Worm (Caenorhabditis elegans) whole organism, young adult: ENCODE data around the gene slc-46A.
"Not testable (repeated sequence)": the region's sequence is repeated elsewhere in the genome, so short reads cannot be mapped to it uniquely, and the experiment has no call there.

Source experiments
- B0261.1 ChIP-seq: sonication (generic microtip); optimal IDR thresholded peaks from 2 replicates; lab custom pipeline; 2016; ENCODE audit warnings: mild to moderate bottlenecking, missing genetic modification characterization, moderate library complexity, missing compliant biosample characterization
- D2030.7 ChIP-seq: fragments of 200-800 bp; sonication (Bioruptor generic); IDR thresholded peaks from 2 replicates; pipeline ENCODE4 v1.3.6; 2022; ENCODE audit warnings: missing genetic modification reagents, missing genetic modification characterization, missing compliant biosample characterization
- F23B12.7 ChIP-seq: sonication (generic microtip); optimal IDR thresholded peaks from 2 replicates; lab custom pipeline; 2017; ENCODE audit warnings: missing genetic modification characterization, mild to moderate bottlenecking, missing compliant biosample characterization, antibody characterized with exemption, moderate library complexity; ENCODE audit not compliant: insufficient read depth
- F52B5.7 ChIP-seq: sonication (generic microtip); optimal IDR thresholded peaks from 2 replicates; lab custom pipeline; 2016; ENCODE audit warnings: mild to moderate bottlenecking, missing genetic modification characterization, missing compliant biosample characterization
- T26A5.8 ChIP-seq: sonication (generic microtip); optimal IDR thresholded peaks from 2 replicates; lab custom pipeline; 2016; ENCODE audit warnings: missing genetic modification characterization, missing compliant biosample characterization
- Y95B8A.8 ChIP-seq: fragments of 200-800 bp; sonication (Bioruptor generic); IDR thresholded peaks from 2 replicates; pipeline ENCODE4 v1.3.6; 2022; ENCODE audit warnings: missing genetic modification reagents, missing genetic modification characterization, missing compliant biosample characterization
- ama-1 ChIP-seq, 3 experiments: fragments of 150-350 bp in 1 of 3; sonication (generic microtip) in 2 of 3; optimal IDR thresholded peaks; 2 replicates each; lab custom pipeline; 2014 to 2018; ENCODE audit warnings: missing biosample characterization in 2 of 3, missing genetic modification characterization in 2 of 3, missing genetic modification reagents in 2 of 3
- atf-7 ChIP-seq: sonication (generic microtip); optimal IDR thresholded peaks from 2 replicates; lab custom pipeline; 2017; ENCODE audit warnings: mild to moderate bottlenecking, missing genetic modification characterization, missing compliant biosample characterization
- attf-6 ChIP-seq: fragments of 200-800 bp; sonication (Bioruptor generic); IDR thresholded peaks from 2 replicates; pipeline ENCODE4 v1.3.6; 2022; ENCODE audit warnings: missing genetic modification reagents, missing genetic modification characterization, missing compliant biosample characterization
- cebp-2 ChIP-seq: fragments of 200-800 bp; sonication (Bioruptor generic); IDR thresholded peaks from 2 replicates; pipeline ENCODE4 v1.3.6; 2022; ENCODE audit warnings: missing genetic modification characterization, missing compliant biosample characterization
- die-1 ChIP-seq: sonication (generic microtip); optimal IDR thresholded peaks from 2 replicates; lab custom pipeline; 2016; ENCODE audit warnings: missing genotype, mild to moderate bottlenecking, missing genetic modification characterization, missing compliant biosample characterization
- dpl-1 ChIP-seq: fragments of 150-350 bp; optimal IDR thresholded peaks from 2 replicates; lab custom pipeline; 2014; ENCODE audit warnings: missing biosample characterization, missing genetic modification reagents, missing genetic modification characterization
- efl-1 ChIP-seq: fragments of 150-350 bp; optimal IDR thresholded peaks from 2 replicates; lab custom pipeline; 2014; ENCODE audit warnings: missing biosample characterization, missing genetic modification reagents, missing genetic modification characterization
- egrh-3 ChIP-seq: fragments of 200-800 bp; sonication (Bioruptor generic); IDR thresholded peaks from 2 replicates; pipeline ENCODE4 v1.3.6; 2022; ENCODE audit warnings: missing genetic modification reagents, missing genetic modification characterization, missing compliant biosample characterization
- him-1 ChIP-seq: sonication (generic microtip); optimal IDR thresholded peaks from 2 replicates; lab custom pipeline; 2016; ENCODE audit warnings: missing genotype, missing genetic modification reagents, missing genetic modification characterization, missing compliant biosample characterization
- hrde-1 ChIP-seq: sonication (generic microtip); optimal IDR thresholded peaks from 2 replicates; lab custom pipeline; 2016; ENCODE audit warnings: missing genetic modification characterization, mild to moderate bottlenecking, missing compliant biosample characterization, moderate library complexity, missing genotype, missing genetic modification reagents, borderline replicate concordance
- lin-26 ChIP-seq: fragments of 200-800 bp; sonication (Bioruptor generic); IDR thresholded peaks from 2 replicates; pipeline ENCODE4 v1.3.6; 2022; ENCODE audit warnings: missing genetic modification reagents, missing genetic modification characterization, missing compliant biosample characterization
- lin-54 ChIP-seq: fragments of 200-800 bp; sonication (Bioruptor generic); optimal IDR thresholded peaks from 2 replicates; lab custom pipeline; 2018; ENCODE audit warnings: mild to moderate bottlenecking, missing genetic modification characterization, missing compliant biosample characterization
- lsl-1 ChIP-seq: fragments of 200-800 bp; sonication (Bioruptor generic); optimal IDR thresholded peaks from 2 replicates; lab custom pipeline; 2018; ENCODE audit warnings: mild to moderate bottlenecking, missing genetic modification characterization, moderate library complexity, missing compliant biosample characterization
- madf-6 ChIP-seq: fragments of 200-800 bp; sonication (Bioruptor generic); IDR thresholded peaks from 2 replicates; pipeline ENCODE4 v1.3.6; 2022; ENCODE audit warnings: missing genetic modification reagents, missing genetic modification characterization, missing compliant biosample characterization
- mcd-1 ChIP-seq: fragments of 200-800 bp; sonication (Bioruptor generic); IDR thresholded peaks from 2 replicates; pipeline ENCODE4 v1.3.6; 2022; ENCODE audit warnings: missing genetic modification reagents, missing genetic modification characterization, missing compliant biosample characterization
- mes-4 ChIP-seq: sonication (generic microtip); optimal IDR thresholded peaks from 2 replicates; lab custom pipeline; 2016; ENCODE audit warnings: missing genotype, missing genetic modification characterization, missing compliant biosample characterization
- nfyb-1 ChIP-seq: fragments of 200-800 bp; sonication (Bioruptor generic); IDR thresholded peaks from 2 replicates; pipeline ENCODE4 v1.3.6; 2022; ENCODE audit warnings: missing genetic modification reagents, missing genetic modification characterization, missing compliant biosample characterization
- nhr-80 ChIP-seq: sonication (generic microtip); optimal IDR thresholded peaks from 2 replicates; lab custom pipeline; 2016; ENCODE audit warnings: missing genetic modification characterization, missing compliant biosample characterization
- nhr-90 ChIP-seq: sonication (generic microtip); optimal IDR thresholded peaks from 2 replicates; lab custom pipeline; 2016; ENCODE audit warnings: missing genotype, mild to moderate bottlenecking, missing genetic modification characterization, missing compliant biosample characterization
- pbrm-1 ChIP-seq: fragments of 200-800 bp; sonication (Bioruptor generic); IDR thresholded peaks from 2 replicates; pipeline ENCODE4 v1.3.6; 2022; ENCODE audit warnings: missing genetic modification reagents, missing genetic modification characterization, missing compliant biosample characterization
- rpc-1 ChIP-seq, 2 experiments: fragments of 150-350 bp in 1 of 2; sonication (generic microtip) in 1 of 2; optimal IDR thresholded peaks; 2 replicates each; lab custom pipeline; 2014 to 2018; ENCODE audit warnings: missing biosample characterization in 1 of 2, missing genetic modification characterization in 1 of 2, missing genetic modification reagents in 1 of 2, missing genotype in 1 of 2
- snpc-1.1 ChIP-seq: sonication (generic microtip); optimal IDR thresholded peaks from 2 replicates; lab custom pipeline; 2017; ENCODE audit warnings: missing genetic modification characterization, mild to moderate bottlenecking, missing compliant biosample characterization, antibody characterized with exemption, moderate library complexity, missing genotype, missing genetic modification reagents; ENCODE audit not compliant: insufficient read depth
- snpc-1.3 ChIP-seq: sonication (generic microtip); optimal IDR thresholded peaks from 2 replicates; lab custom pipeline; 2017; ENCODE audit warnings: missing genetic modification characterization, mild to moderate bottlenecking, missing compliant biosample characterization, antibody characterized with exemption, moderate library complexity, missing genotype, missing genetic modification reagents; ENCODE audit not compliant: insufficient read depth
- snpc-3.4 ChIP-seq: sonication (generic microtip); optimal IDR thresholded peaks from 2 replicates; lab custom pipeline; 2017; ENCODE audit warnings: missing genetic modification characterization, mild to moderate bottlenecking, missing compliant biosample characterization, antibody characterized with exemption, moderate library complexity, missing genotype, missing genetic modification reagents
- snpc-4 ChIP-seq, 5 experiments: fragments of 150-350 bp in 1 of 5; sonication (generic microtip) in 4 of 5; optimal IDR thresholded peaks; 2 replicates each; lab custom pipeline; 2014 to 2018; ENCODE audit warnings: missing genetic modification characterization in 5 of 5, missing biosample characterization in 3 of 5, antibody characterized with exemption in 2 of 5, mild to moderate bottlenecking in 2 of 5, missing compliant biosample characterization in 2 of 5, missing genotype in 2 of 5, moderate library complexity in 2 of 5, missing genetic modification reagents in 1 of 5
- sptf-2 ChIP-seq: fragments of 200-800 bp; sonication (Bioruptor generic); optimal IDR thresholded peaks from 2 replicates; lab custom pipeline; 2018; ENCODE audit warnings: mild to moderate bottlenecking, missing genetic modification characterization, missing compliant biosample characterization
- tbp1 ChIP-seq: fragments of 200-800 bp; sonication (Bioruptor generic); optimal IDR thresholded peaks from 2 replicates; lab custom pipeline; 2018; ENCODE audit warnings: mild to moderate bottlenecking, missing genetic modification characterization, missing compliant biosample characterization
- ztf-18 ChIP-seq: sonication (generic microtip); optimal IDR thresholded peaks from 2 replicates; lab custom pipeline; 2016; ENCODE audit warnings: missing genotype, mild to moderate bottlenecking, missing genetic modification characterization, missing compliant biosample characterization
- ztf-26 ChIP-seq: sonication (generic microtip); optimal IDR thresholded peaks from 2 replicates; lab custom pipeline; 2017; ENCODE audit warnings: missing genetic modification characterization, missing compliant biosample characterization

Gene slc-46A

ce11 chrIV:5344168-5344567 is 25.1 kb downstream of the slc-46A start:
- TF ChIP-seq D2030.7 (peak; percentile 45; the same call in 1 of the 2 replicates), him-1 (tag; lab: Kevin White, UChicago) (peak; percentile 42), ztf-18 (peak; percentile 30), F52B5.7 (tag; lab: Kevin White, UChicago) (no peak), nfyb-1 (GFP tag; lab: Robert Waterston, UW) (0 out of 2 replicates have a peak, but pooled peaks have one; percentile 36), nhr-90 (tag; lab: Kevin White, UChicago) (peak; percentile 4), tbp1 (GFP tag; lab: Kevin White, UChicago) (peak; percentile 87), sptf-2 (GFP tag; lab: Kevin White, UChicago) (no peak), lin-54 (GFP tag; lab: Kevin White, UChicago) (peak; percentile 41), mes-4 (tag; lab: Kevin White, UChicago) (no peak), T26A5.8 (tag; lab: Kevin White, UChicago) (no peak), die-1 (tag; lab: Kevin White, UChicago) (peak; percentile 47), egrh-3 (GFP tag; lab: Robert Waterston, UW) (no peak), atf-7 (tag; lab: Kevin White, UChicago) (peak; percentile 0), snpc-4 (GFP tag; optimal IDR thresholded peaks at IDR 0.05; lab: Kevin White, UChicago) (peak; percentile 83), snpc-4 (tag; optimal IDR thresholded peaks at IDR 0.05; lab: Kevin White, UChicago) (peak; percentile 71 to 93 (median 90)), pbrm-1 (GFP tag; lab: Robert Waterston, UW) (0 out of 2 replicates have a peak, but pooled peaks have one; percentile 53), Y95B8A.8 (GFP tag; lab: Robert Waterston, UW) (0 out of 2 replicates have a peak, but pooled peaks have one; percentile 24), rpc-1 (optimal IDR thresholded peaks at IDR 0.05; lab: Kevin White, UChicago) (peak; percentile 55), rpc-1 (tag; optimal IDR thresholded peaks at IDR 0.05; lab: Kevin White, UChicago) (peak; percentile 79), attf-6 (GFP tag; lab: Robert Waterston, UW) (peak; percentile 46; the same call in 1 of the 2 replicates), snpc-1.3 (tag; lab: Kevin White, UChicago) (peak; percentile 36), nhr-80 (tag; lab: Kevin White, UChicago) (peak; percentile 21), B0261.1 (tag; lab: Kevin White, UChicago) (peak; percentile 68), F23B12.7 (peak; percentile 45), snpc-1.1 (tag; lab: Kevin White, UChicago) (peak; percentile 87)

- peak; percentile 75 for TF ChIP-seq tbp1 (GFP tag; lab: Kevin White, UChicago)
- TF ChIP-seq rpc-1 (optimal IDR thresholded peaks at IDR 0.05; lab: Kevin White, UChicago); snpc-4 (GFP tag; optimal IDR thresholded peaks at IDR 0.05; lab: Kevin White, UChicago): not testable (repeated sequence)
- peak; percentile 42 for TF ChIP-seq rpc-1 (tag; optimal IDR thresholded peaks at IDR 0.05; lab: Kevin White, UChicago)
- TF ChIP-seq nhr-80 (tag; lab: Kevin White, UChicago), result peak; percentile 72
- peak in 1 of 4 experiments; percentile 35 for TF ChIP-seq snpc-4 (tag; optimal IDR thresholded peaks at IDR 0.05; lab: Kevin White, UChicago)
- TF ChIP-seq B0261.1 (tag; lab: Kevin White, UChicago), result peak; percentile 51
Measured at ce11 chrIV:5350480-5351193, 31.6 kb downstream of the slc-46A start, which contains the start of gene gba-4. Gene gba-4, minus strand, starts transcription at chrIV:5350897.

ce11 chrIV:5353364-5353763 is 34.3 kb downstream of the slc-46A start, which contains the start of gene Y4C6B.7:
Gene Y4C6B.7, minus strand, starts transcription at chrIV:5353464.
- TF ChIP-seq attf-6 (GFP tag; lab: Robert Waterston, UW), result no peak

- TF ChIP-seq madf-6 (no peak), mcd-1 (GFP tag; lab: Robert Waterston, UW) (peak; percentile 69), T26A5.8 (tag; lab: Kevin White, UChicago) (no peak), hrde-1 (tag; lab: Kevin White, UChicago) (no peak), snpc-3.4 (tag; lab: Kevin White, UChicago) (peak; percentile 10), cebp-2 (GFP tag; lab: Robert Waterston, UW) (no peak), lsl-1 (GFP tag; lab: Kevin White, UChicago) (peak; percentile 56), tbp1 (GFP tag; lab: Kevin White, UChicago) (peak; percentile 24), ama-1 (optimal IDR thresholded peaks at IDR 0.05; lab: Kevin White, UChicago) (no peak), ama-1 (GFP tag; optimal IDR thresholded peaks at IDR 0.05; lab: Kevin White, UChicago) (no peak), snpc-4 (GFP tag; optimal IDR thresholded peaks at IDR 0.05; lab: Kevin White, UChicago) (no peak), snpc-4 (tag; optimal IDR thresholded peaks at IDR 0.05; lab: Kevin White, UChicago) (peak in 3 of 4 experiments; percentile 59 to 80 (median 72)), dpl-1 (peak; percentile 8), ztf-26 (tag; lab: Kevin White, UChicago) (no peak), lin-26 (GFP tag; lab: Robert Waterston, UW) (no peak), efl-1 (peak; percentile 61)
- TF ChIP-seq, all 124 proteins: peak for 7
Measured at ce11 chrIV:5354124-5354523, 35.1 kb downstream of the slc-46A start, which contains the start of gene Y4C6B.1. Gene Y4C6B.1, plus strand, starts transcription at chrIV:5354488.
